Fruit fly (Drosophila melanogaster) whole organism, embryonic: Measurements from ENCODE around the gene Sec10.

Source experiments
- CG10209 ChIP-seq: fragments of 200-800 bp; sonication (Bioruptor generic); optimal IDR thresholded peaks from 3 replicates; lab custom pipeline; 2017; ENCODE audit warnings: missing biosample characterization, mild to moderate bottlenecking, missing genetic modification characterization, missing genetic modification reagents
- CG10654 ChIP-seq: fragments of 200-800 bp; sonication (Bioruptor generic); optimal IDR thresholded peaks from 2 replicates; lab custom pipeline; 2016; ENCODE audit warnings: missing biosample characterization, missing genetic modification characterization
- CG11695 ChIP-seq: fragments of 200-800 bp; sonication (Bioruptor generic); IDR thresholded peaks from 3 replicates; pipeline ENCODE4 v1.3.6; 2022; ENCODE audit warnings: missing biosample characterization, missing genetic modification characterization
- CG12659 ChIP-seq: fragments of 200-800 bp; sonication (Bioruptor generic); optimal IDR thresholded peaks from 3 replicates; lab custom pipeline; 2017; ENCODE audit warnings: mild to moderate bottlenecking, missing biosample characterization, missing genetic modification reagents, missing genetic modification characterization
- CG12942 ChIP-seq: fragments of 200-800 bp; sonication (Bioruptor generic); optimal IDR thresholded peaks from 3 replicates; lab custom pipeline; 2016; ENCODE audit warnings: missing biosample characterization, missing genetic modification characterization
- CG13296 ChIP-seq: fragments of 200-800 bp; sonication (Bioruptor generic); optimal IDR thresholded peaks from 3 replicates; lab custom pipeline; 2018; ENCODE audit warnings: missing biosample characterization, mild to moderate bottlenecking, missing genetic modification characterization
- CG13424 ChIP-seq: fragments of 200-800 bp; sonication (Bioruptor generic); optimal IDR thresholded peaks from 2 replicates; lab custom pipeline; 2019; ENCODE audit warnings: missing biosample characterization, mild to moderate bottlenecking, missing genetic modification characterization, moderate library complexity
- CG13775 ChIP-seq: fragments of 200-800 bp; sonication (Bioruptor generic); optimal IDR thresholded peaks from 3 replicates; lab custom pipeline; 2017; ENCODE audit warnings: missing biosample characterization, mild to moderate bottlenecking, missing genetic modification characterization
- CG14710 ChIP-seq: fragments of 200-800 bp; sonication (Bioruptor generic); optimal IDR thresholded peaks from 3 replicates; lab custom pipeline; 2019; ENCODE audit warnings: missing biosample characterization, mild to moderate bottlenecking, missing genetic modification characterization, moderate library complexity
- CG15514 ChIP-seq: fragments of 200-800 bp; sonication (Bioruptor generic); optimal IDR thresholded peaks from 3 replicates; lab custom pipeline; 2017; ENCODE audit warnings: missing biosample characterization, missing genetic modification characterization, mild to moderate bottlenecking, moderate library complexity, missing genetic modification reagents
- CG1602 ChIP-seq: fragments of 200-800 bp; sonication (Bioruptor generic); optimal IDR thresholded peaks from 3 replicates; lab custom pipeline; 2016; ENCODE audit warnings: missing biosample characterization, missing genetic modification characterization
- CG17359 ChIP-seq: fragments of 200-800 bp; sonication (Bioruptor generic); optimal IDR thresholded peaks from 3 replicates; lab custom pipeline; 2018; ENCODE audit warnings: missing biosample characterization, mild to moderate bottlenecking, missing genetic modification characterization, moderate library complexity
- CG17361 ChIP-seq: fragments of 200-800 bp; sonication (Bioruptor generic); IDR thresholded peaks from 3 replicates; pipeline ENCODE4 v1.3.6; 2022; ENCODE audit warnings: missing biosample characterization, missing genetic modification characterization
- CG1792 ChIP-seq: fragments of 200-800 bp; sonication (Bioruptor generic); optimal IDR thresholded peaks from 2 replicates; lab custom pipeline; 2016; ENCODE audit warnings: missing biosample characterization, missing genetic modification characterization
- CG18262 ChIP-seq: fragments of 200-800 bp; optimal IDR thresholded peaks from 3 replicates; lab custom pipeline; 2019; ENCODE audit warnings: missing biosample characterization, mild to moderate bottlenecking, missing genetic modification characterization, moderate library complexity
- CG31365 ChIP-seq: fragments of 200-800 bp; sonication (Bioruptor generic); optimal IDR thresholded peaks from 2 replicates; lab custom pipeline; 2018; ENCODE audit warnings: missing biosample characterization, mild to moderate bottlenecking, missing genetic modification characterization
- CG32772 ChIP-seq: fragments of 200-800 bp; sonication (Bioruptor generic); IDR thresholded peaks from 2 replicates; pipeline ENCODE4 v1.3.6; 2022; ENCODE audit warnings: missing biosample characterization, missing genetic modification characterization
- CG34422 ChIP-seq: fragments of 200-800 bp; sonication (Bioruptor generic); IDR thresholded peaks from 3 replicates; pipeline ENCODE4 v1.3.6; 2022; ENCODE audit warnings: missing biosample characterization, missing genetic modification characterization
- CG4328 ChIP-seq: fragments of 200-800 bp; sonication (Bioruptor generic); optimal IDR thresholded peaks from 3 replicates; lab custom pipeline; 2017; ENCODE audit warnings: missing biosample characterization, missing genetic modification reagents, missing genetic modification characterization
- CG43689 ChIP-seq: fragments of 200-800 bp; sonication (Bioruptor generic); IDR thresholded peaks from 2 replicates; pipeline ENCODE4 v1.3.6; 2022; ENCODE audit warnings: missing biosample characterization, missing genetic modification characterization
- CG7372 ChIP-seq: fragments of 200-800 bp; sonication (Bioruptor generic); IDR thresholded peaks from 2 replicates; pipeline ENCODE4 v1.3.6; 2022; ENCODE audit warnings: missing biosample characterization, missing genetic modification characterization
- CG7839 ChIP-seq: fragments of 200-800 bp; sonication (Bioruptor generic); optimal IDR thresholded peaks from 3 replicates; lab custom pipeline; 2018; ENCODE audit warnings: missing biosample characterization, mild to moderate bottlenecking, missing genetic modification characterization, moderate library complexity
- CG9215 ChIP-seq: fragments of 200-800 bp; sonication (Bioruptor generic); IDR thresholded peaks from 2 replicates; pipeline ENCODE4 v1.3.6; 2022; ENCODE audit warnings: missing biosample characterization, missing genetic modification characterization
- Chrac-16 ChIP-seq: fragments of 200-800 bp; sonication (Bioruptor generic); optimal IDR thresholded peaks from 3 replicates; lab custom pipeline; 2016; ENCODE audit warnings: missing biosample characterization, missing genetic modification characterization
- Dbx ChIP-seq: fragments of 200-800 bp; sonication (Bioruptor generic); IDR thresholded peaks from 3 replicates; pipeline ENCODE4 v1.3.6; 2022; ENCODE audit warnings: missing biosample characterization, missing genetic modification characterization
- E2f1 ChIP-seq: fragments of 200-800 bp; sonication (Bioruptor generic); IDR thresholded peaks from 2 replicates; pipeline ENCODE4 v1.3.6; 2022; ENCODE audit warnings: missing biosample characterization, missing genetic modification characterization
- Elba2 ChIP-seq: fragments of 200-800 bp; sonication (Bioruptor generic); optimal IDR thresholded peaks from 3 replicates; lab custom pipeline; 2016; ENCODE audit warnings: missing biosample characterization, missing genetic modification characterization
- Ets65A ChIP-seq: fragments of 200-800 bp; sonication (Bioruptor generic); peaks from one replicate; lab custom pipeline; 2016; ENCODE audit warnings: missing biosample characterization, missing genetic modification characterization
- Gsc ChIP-seq: fragments of 200-800 bp; sonication (Bioruptor generic); IDR thresholded peaks from 2 replicates; pipeline ENCODE4 v1.3.6; 2022; ENCODE audit warnings: missing biosample characterization, missing genetic modification characterization
- H15 ChIP-seq: fragments of 200-800 bp; sonication (Bioruptor generic); IDR thresholded peaks from 3 replicates; pipeline ENCODE4 v1.3.6; 2022; ENCODE audit warnings: missing biosample characterization, missing genetic modification characterization
- Med ChIP-seq: fragments of 200-800 bp; sonication (Bioruptor generic); peaks from one replicate; lab custom pipeline; 2016; ENCODE audit warnings: missing biosample characterization, missing genetic modification characterization, mild to moderate bottlenecking, inconsistent platforms, moderate library complexity
- Poxn ChIP-seq: fragments of 200-800 bp; sonication (Bioruptor generic); IDR thresholded peaks from 2 replicates; pipeline ENCODE4 v1.3.6; 2022; ENCODE audit warnings: missing biosample characterization, missing genetic modification characterization
- Ptx1 ChIP-seq: fragments of 200-800 bp; sonication (Bioruptor generic); IDR thresholded peaks from 2 replicates; pipeline ENCODE4 v1.3.6; 2022; ENCODE audit warnings: missing biosample characterization, missing genetic modification characterization
- Side ChIP-seq: fragments of 200-800 bp; sonication (Bioruptor generic); optimal IDR thresholded peaks from 2 replicates; lab custom pipeline; 2016; ENCODE audit warnings: missing biosample characterization, missing genetic modification characterization
- chinmo ChIP-seq: fragments of 200-800 bp; sonication (Bioruptor generic); IDR thresholded peaks from 4 replicates; pipeline ENCODE4 v1.3.6; 2022; ENCODE audit warnings: missing biosample characterization, missing genetic modification characterization; ENCODE audit not compliant: partially characterized antibody
- dmrt99B ChIP-seq: fragments of 200-800 bp; sonication (Bioruptor generic); optimal IDR thresholded peaks from 2 replicates; lab custom pipeline; 2018; ENCODE audit warnings: missing biosample characterization, mild to moderate bottlenecking, missing genetic modification characterization, moderate library complexity
- eyg ChIP-seq: fragments of 200-800 bp; sonication (Bioruptor generic); optimal IDR thresholded peaks from 3 replicates; lab custom pipeline; 2016; ENCODE audit warnings: missing biosample characterization, missing genetic modification characterization
- gcm2 ChIP-seq: fragments of 200-800 bp; sonication (Bioruptor generic); optimal IDR thresholded peaks from 2 replicates; lab custom pipeline; 2016; ENCODE audit warnings: missing biosample characterization, missing genetic modification characterization
- gro ChIP-seq: fragments of 200-800 bp; sonication (Bioruptor generic); optimal IDR thresholded peaks from 2 replicates; lab custom pipeline; 2016; ENCODE audit warnings: missing biosample characterization, missing genetic modification characterization
- inv ChIP-seq: fragments of 200-800 bp; sonication (Bioruptor generic); IDR thresholded peaks from 2 replicates; pipeline ENCODE4 v1.3.6; 2022; ENCODE audit warnings: missing biosample characterization, missing genetic modification characterization; ENCODE audit not compliant: partially characterized antibody
- knrl ChIP-seq: fragments of 200-800 bp; sonication (Bioruptor generic); IDR thresholded peaks from 3 replicates; pipeline ENCODE4 v1.3.6; 2022; ENCODE audit warnings: missing biosample characterization, missing genetic modification characterization; ENCODE audit not compliant: partially characterized antibody
- lilli ChIP-seq: fragments of 200-800 bp; sonication (Bioruptor generic); optimal IDR thresholded peaks from 3 replicates; lab custom pipeline; 2016; ENCODE audit warnings: missing biosample characterization, missing genetic modification characterization
- lov ChIP-seq, 2 experiments: fragments of 200-800 bp in 1 of 2; fragments of >200 bp in 1 of 2; sonication (Bioruptor generic) in 1 of 2; IDR thresholded peaks in 1 of 2; optimal IDR thresholded peaks in 1 of 2; 2 replicates in 1 of 2; 3 replicates in 1 of 2; pipeline versions ENCODE4 v1.3.6 to Lab custom; 2017 to 2022; ENCODE audit warnings: missing biosample characterization in 1 of 2, missing genetic modification characterization in 1 of 2
- sens-2 ChIP-seq: fragments of 200-800 bp; sonication (Bioruptor generic); IDR thresholded peaks from 2 replicates; pipeline ENCODE4 v1.3.6; 2022; ENCODE audit warnings: missing biosample characterization, missing genetic modification characterization
- tx ChIP-seq: fragments of 200-800 bp; sonication (Bioruptor generic); optimal IDR thresholded peaks from 2 replicates; lab custom pipeline; 2016; ENCODE audit warnings: missing biosample characterization, missing genetic modification characterization
- vvl ChIP-seq: fragments of 200-800 bp; sonication (Bioruptor generic); IDR thresholded peaks from 2 replicates; pipeline ENCODE4 v1.3.6; 2022; ENCODE audit warnings: missing biosample characterization, missing genetic modification characterization
- wor ChIP-seq: fragments of 200-800 bp; sonication (Bioruptor generic); IDR thresholded peaks from 2 replicates; pipeline ENCODE4 v1.3.6; 2022; ENCODE audit warnings: missing biosample characterization, missing genetic modification characterization

Gene Sec10

dm6 chr3R:24106059-24106631, 28.5 kb upstream of the Sec10 start (continued):
- TF ChIP-seq CG7839 (tag; lab: Kevin White, UChicago): peak; percentile 35
- TF ChIP-seq CG31365 (tag; lab: Kevin White, UChicago): peak; percentile 36
- no peak for TF ChIP-seq gcm2 (GFP tag; lab: Kevin White, UChicago)
- TF ChIP-seq CG4328: peak; percentile 37
- TF ChIP-seq CG1602 (GFP tag; lab: Kevin White, UChicago): peak; percentile 18
- peak; percentile 57 for TF ChIP-seq CG15514 (GFP tag; lab: Kevin White, UChicago)
- no peak for TF ChIP-seq CG1792
- peak; percentile 17 for TF ChIP-seq CG14710 (tag; lab: Kevin White, UChicago)
- peak; percentile 39 for TF ChIP-seq CG10209 (GFP tag; lab: Kevin White, UChicago)
- peak; percentile 11 for TF ChIP-seq tx (GFP tag; lab: Kevin White, UChicago)
- no peak for TF ChIP-seq Dbx (GFP tag; lab: Robert Waterston, UW)
- no peak for TF ChIP-seq CG11695 (GFP tag; lab: Robert Waterston, UW)
- TF ChIP-seq CG17359: peak; percentile 65
- TF ChIP-seq CG13296 (GFP tag; lab: Kevin White, UChicago): peak; percentile 46
- TF ChIP-seq dmrt99B (tag; lab: Kevin White, UChicago): peak; percentile 47
- peak; percentile 69 for TF ChIP-seq gro (GFP tag; lab: Kevin White, UChicago)
- peak; percentile 29 for TF ChIP-seq CG12942 (GFP tag; lab: Kevin White, UChicago)
- TF ChIP-seq lilli (GFP tag; lab: Kevin White, UChicago): peak; percentile 68
- TF ChIP-seq CG12659 (GFP tag; lab: Kevin White, UChicago): peak; percentile 42
- peak; percentile 28 for TF ChIP-seq CG13775 (GFP tag; lab: Kevin White, UChicago)

- peak; percentile 87 for TF ChIP-seq Ets65A (GFP tag; lab: Kevin White, UChicago)
- TF ChIP-seq inv (GFP tag; lab: Robert Waterston, UW): no peak
- peak; percentile 63 for TF ChIP-seq Med (GFP tag; lab: Kevin White, UChicago)
Observed at dm6 chr3R:24106879-24107441, 27.7 kb upstream of the Sec10 start, which contains the start of gene CG10694. Gene CG10694, plus strand, starts transcription at chr3R:24107391.

- TF ChIP-seq CG9215 (GFP tag; lab: Robert Waterston, UW): no peak
- TF ChIP-seq sens-2 (GFP tag; lab: Robert Waterston, UW): peak; percentile 95
- TF ChIP-seq CG10654 (GFP tag; lab: Kevin White, UChicago): peak; percentile 98
- TF ChIP-seq vvl: no peak
- TF ChIP-seq Gsc (GFP tag; lab: Robert Waterston, UW): no peak
- no peak for TF ChIP-seq wor (GFP tag; lab: Robert Waterston, UW)
- peak; percentile 74 for TF ChIP-seq eyg (GFP tag; lab: Kevin White, UChicago)
- peak; percentile 99 for TF ChIP-seq CG18262 (tag; lab: Kevin White, UChicago)
- TF ChIP-seq CG34422 (GFP tag; lab: Robert Waterston, UW): no peak
- no peak for TF ChIP-seq H15
- TF ChIP-seq CG17361: no peak
- peak; percentile 99 for TF ChIP-seq Chrac-16 (GFP tag; lab: Kevin White, UChicago)
- no peak for TF ChIP-seq CG32772 (GFP tag; lab: Robert Waterston, UW)
- TF ChIP-seq lov (optimal IDR thresholded peaks at IDR 0.05; lab: Kevin White, UChicago): no peak
- no peak for TF ChIP-seq lov (GFP tag; IDR thresholded peaks at IDR 0.05; lab: Robert Waterston, UW)
- peak; percentile 73 for TF ChIP-seq Elba2
- no peak for TF ChIP-seq Ptx1 (GFP tag; lab: Robert Waterston, UW)
- TF ChIP-seq Side (GFP tag; lab: Kevin White, UChicago): peak; percentile 68
- TF ChIP-seq chinmo (GFP tag; lab: Robert Waterston, UW): no peak
- TF ChIP-seq CG13424 (tag; lab: Kevin White, UChicago): peak; percentile 100
- no peak for TF ChIP-seq E2f1 (GFP tag; lab: Robert Waterston, UW)
- TF ChIP-seq knrl: no peak
- no peak for TF ChIP-seq CG7372
- TF ChIP-seq CG43689 (GFP tag; lab: Robert Waterston, UW): no peak; the same call in none of the 2 replicates
- 0 out of 2 replicates have a peak, but pooled peaks have one; percentile 97 for TF ChIP-seq Poxn (GFP tag; lab: Robert Waterston, UW)
Observed at dm6 chr3R:24108902-24109389, 25.7 kb upstream of the Sec10 start, which contains the start of the genes eIF4EHP and CG18428. Gene eIF4EHP, minus strand, starts transcription at chr3R:24108960. Gene CG18428, plus strand, starts transcription at chr3R:24109336.
